Worm (Caenorhabditis elegans) whole organism, L4 larva: ENCODE results near the gene D1044.6.

Experiments
- F10B5.3 ChIP-seq: sonication (generic microtip); optimal IDR thresholded peaks from 2 replicates; lab custom pipeline; 2016; ENCODE audit warnings: mild to moderate bottlenecking, missing genetic modification characterization, missing compliant biosample characterization
- F26F4.8 ChIP-seq: fragments of 200-800 bp; sonication (Bioruptor generic); conservative IDR thresholded peaks from 2 replicates; pipeline ENCODE4 v1.3.6; 2022; ENCODE audit warnings: missing genetic modification characterization, missing compliant biosample characterization
- F37D6.2 ChIP-seq: sonication (generic microtip); optimal IDR thresholded peaks from 2 replicates; lab custom pipeline; 2016; ENCODE audit warnings: mild to moderate bottlenecking, missing genetic modification characterization, missing compliant biosample characterization
- F44E2.7 ChIP-seq: fragments of 200-800 bp; sonication (Bioruptor generic); IDR thresholded peaks from 2 replicates; pipeline ENCODE4 v2.1.2; 2022; ENCODE audit warnings: missing genetic modification characterization, missing compliant biosample characterization
- F49E8.2 ChIP-seq: sonication (generic microtip); optimal IDR thresholded peaks from 2 replicates; lab custom pipeline; 2016; ENCODE audit warnings: missing compliant biosample characterization, mild to moderate bottlenecking, missing genetic modification characterization, borderline replicate concordance
- Y75B8A.6 ChIP-seq: fragments of 200-800 bp; sonication (Bioruptor generic); IDR thresholded peaks from 2 replicates; pipeline ENCODE4 v1.3.6; 2022; ENCODE audit warnings: missing genetic modification reagents, missing genetic modification characterization, missing compliant biosample characterization
- ZK546.5 ChIP-seq, 2 experiments: sonication (generic microtip); optimal IDR thresholded peaks; 2 replicates each; lab custom pipeline; 2017; ENCODE audit warnings: missing biosample characterization in 2 of 2, missing genetic modification characterization in 2 of 2
- ama-1 ChIP-seq: fragments of 150-350 bp; optimal IDR thresholded peaks from 2 replicates; lab custom pipeline; 2014; ENCODE audit warnings: inconsistent platforms, mixed read lengths
- attf-4 ChIP-seq: sonication (generic microtip); optimal IDR thresholded peaks from 3 replicates; lab custom pipeline; 2017; ENCODE audit warnings: missing biosample characterization, missing genetic modification characterization
- ceh-28 ChIP-seq: fragments of 150-350 bp; optimal IDR thresholded peaks from 2 replicates; lab custom pipeline; 2014; ENCODE audit warnings: missing biosample characterization, missing genetic modification reagents, missing genetic modification characterization
- ceh-82 ChIP-seq: sonication (generic microtip); optimal IDR thresholded peaks from 2 replicates; lab custom pipeline; 2017; ENCODE audit warnings: missing biosample characterization, missing genetic modification characterization
- daf-12 ChIP-seq: fragments of 150-350 bp; optimal IDR thresholded peaks from 2 replicates; lab custom pipeline; 2014; ENCODE audit warnings: missing biosample characterization, missing genetic modification reagents, missing genetic modification characterization
- daf-19 ChIP-seq: fragments of 200-800 bp; sonication (Bioruptor generic); conservative IDR thresholded peaks from 2 replicates; pipeline ENCODE4 v1.3.6; 2022; ENCODE audit warnings: missing genetic modification characterization, missing compliant biosample characterization
- daf-8 ChIP-seq: fragments of 200-800 bp; sonication (Bioruptor generic); IDR thresholded peaks from 2 replicates; pipeline ENCODE4 v1.3.6; 2022; ENCODE audit warnings: missing genetic modification characterization, missing compliant biosample characterization
- dmd-9 ChIP-seq: fragments of 200-800 bp; sonication (Bioruptor generic); IDR thresholded peaks from 2 replicates; pipeline ENCODE4 v1.3.6; 2022; ENCODE audit warnings: missing genetic modification reagents, missing genetic modification characterization, missing compliant biosample characterization
- dpl-1 ChIP-seq: fragments of 150-350 bp; optimal IDR thresholded peaks from 2 replicates; lab custom pipeline; 2014; ENCODE audit warnings: missing biosample characterization, missing genetic modification reagents, missing genetic modification characterization
- duxl-1 ChIP-seq: sonication (generic microtip); optimal IDR thresholded peaks from 2 replicates; lab custom pipeline; 2016; ENCODE audit warnings: mild to moderate bottlenecking, missing genetic modification characterization, moderate library complexity, missing compliant biosample characterization; ENCODE audit not compliant: poor library complexity
- egl-43 ChIP-seq: fragments of 200-800 bp; sonication (Bioruptor generic); IDR thresholded peaks from 2 replicates; pipeline ENCODE4 v1.3.6; 2022; ENCODE audit warnings: missing genetic modification reagents, missing genetic modification characterization, missing compliant biosample characterization
- fkh-10 ChIP-seq: fragments of 150-350 bp; optimal IDR thresholded peaks from 2 replicates; lab custom pipeline; 2014; ENCODE audit warnings: missing biosample characterization, missing genetic modification reagents, missing genetic modification characterization
- fos-1 ChIP-seq: fragments of 150-350 bp; optimal IDR thresholded peaks from 2 replicates; lab custom pipeline; 2014; ENCODE audit warnings: missing biosample characterization, missing genetic modification characterization
- jun-1 ChIP-seq: fragments of 150-350 bp; optimal IDR thresholded peaks from 2 replicates; lab custom pipeline; 2014; ENCODE audit warnings: missing biosample characterization, missing genetic modification reagents, missing genetic modification characterization
- lin-29 ChIP-seq: fragments of 200-800 bp; sonication (Bioruptor generic); IDR thresholded peaks from 2 replicates; pipeline ENCODE4 v1.3.6; 2022; ENCODE audit warnings: missing genetic modification reagents, missing genetic modification characterization, missing compliant biosample characterization
- lin-38 ChIP-seq: fragments of 200-800 bp; sonication (Bioruptor generic); IDR thresholded peaks from 2 replicates; pipeline ENCODE4 v1.3.6; 2022; ENCODE audit warnings: missing genetic modification reagents, missing genetic modification characterization, missing compliant biosample characterization
- mdl-1 ChIP-seq, 2 experiments: fragments of 150-350 bp in 1 of 2; sonication (generic microtip) in 1 of 2; optimal IDR thresholded peaks; 2 replicates each; lab custom pipeline; 2014 to 2017; ENCODE audit warnings: missing biosample characterization in 2 of 2, missing genetic modification characterization in 2 of 2
- mdt-29 ChIP-seq: fragments of 200-800 bp; sonication (Bioruptor generic); IDR thresholded peaks from 2 replicates; pipeline ENCODE4 v1.3.6; 2022; ENCODE audit warnings: missing genetic modification reagents, missing genetic modification characterization, missing compliant biosample characterization
- mes-2 ChIP-seq: sonication (generic microtip); optimal IDR thresholded peaks from 2 replicates; lab custom pipeline; 2016; ENCODE audit warnings: missing genotype, mild to moderate bottlenecking, missing genetic modification characterization, missing compliant biosample characterization; ENCODE audit not compliant: poor library complexity, severe bottlenecking
- nhr-102 ChIP-seq: sonication (generic microtip); optimal IDR thresholded peaks from 2 replicates; lab custom pipeline; 2016; ENCODE audit warnings: mild to moderate bottlenecking, missing genetic modification characterization, moderate library complexity, missing compliant biosample characterization
- nhr-237 ChIP-seq: sonication (generic microtip); optimal IDR thresholded peaks from 2 replicates; lab custom pipeline; 2017; ENCODE audit warnings: missing biosample characterization, missing genetic modification characterization
- nhr-41 ChIP-seq: fragments of 200-800 bp; sonication (Bioruptor generic); IDR thresholded peaks from 2 replicates; pipeline ENCODE4 v1.3.6; 2022; ENCODE audit warnings: missing genetic modification reagents, missing genetic modification characterization, missing compliant biosample characterization
- nhr-42 ChIP-seq: fragments of 200-800 bp; sonication (Bioruptor generic); IDR thresholded peaks from 2 replicates; pipeline ENCODE4 v1.3.6; 2022; ENCODE audit warnings: missing genetic modification characterization, missing compliant biosample characterization
- nhr-48 ChIP-seq: sonication (generic microtip); optimal IDR thresholded peaks from 2 replicates; lab custom pipeline; 2016; ENCODE audit warnings: mild to moderate bottlenecking, missing genetic modification characterization, missing compliant biosample characterization
- nhr-76 ChIP-seq: fragments of 150-350 bp; optimal IDR thresholded peaks from 2 replicates; lab custom pipeline; 2014; ENCODE audit warnings: missing biosample characterization, missing genetic modification characterization
- rbr-2 ChIP-seq: sonication (generic microtip); optimal IDR thresholded peaks from 2 replicates; lab custom pipeline; 2016; ENCODE audit warnings: missing genotype, missing genetic modification characterization, missing compliant biosample characterization
- snpc-4 ChIP-seq: fragments of 150-350 bp; optimal IDR thresholded peaks from 2 replicates; lab custom pipeline; 2014; ENCODE audit warnings: missing biosample characterization, missing genetic modification characterization
- spr-1 ChIP-seq: sonication (generic microtip); optimal IDR thresholded peaks from 2 replicates; lab custom pipeline; 2016; ENCODE audit warnings: mild to moderate bottlenecking, missing genetic modification characterization, missing compliant biosample characterization
- spr-3 ChIP-seq: fragments of 200-800 bp; sonication (Bioruptor generic); optimal IDR thresholded peaks from 2 replicates; lab custom pipeline; 2018; ENCODE audit warnings: mild to moderate bottlenecking, missing genetic modification characterization, missing compliant biosample characterization
- tag-97 ChIP-seq: fragments of 200-800 bp; sonication (Bioruptor generic); IDR thresholded peaks from 2 replicates; pipeline ENCODE4 v1.3.6; 2022; ENCODE audit warnings: missing genetic modification characterization, missing compliant biosample characterization
- tra-1 ChIP-seq: fragments of 200-800 bp; sonication (Bioruptor generic); IDR thresholded peaks from 2 replicates; pipeline ENCODE4 v1.3.6; 2022; ENCODE audit warnings: missing genetic modification reagents, missing genetic modification characterization, missing compliant biosample characterization
- unc-130 ChIP-seq: sonication (generic microtip); optimal IDR thresholded peaks from 2 replicates; lab custom pipeline; 2016; ENCODE audit warnings: missing genetic modification reagents, missing genetic modification characterization, missing compliant biosample characterization
- zip-11 ChIP-seq: fragments of 200-800 bp; sonication (Bioruptor generic); IDR thresholded peaks from 2 replicates; pipeline ENCODE4 v1.3.6; 2022; ENCODE audit warnings: missing genetic modification characterization, missing compliant biosample characterization

D1044.6 gene

ce11 chrIII:5591668-5592149, 48.7 kb upstream of the D1044.6 start, which contains the start of the genes ddx-15 and ucr-1 (continued):
- no peak for TF ChIP-seq tra-1
- peak; percentile 66 for TF ChIP-seq lin-38
- TF ChIP-seq ceh-28: no peak
- TF ChIP-seq fkh-10 (GFP tag; lab: Kevin White, UChicago): no peak
- no peak for TF ChIP-seq nhr-41 (GFP tag; lab: Robert Waterston, UW)
- peak; percentile 9 for TF ChIP-seq rbr-2
- TF ChIP-seq fos-1 (tag; lab: Kevin White, UChicago): no peak
- no peak for TF ChIP-seq duxl-1 (tag; lab: Kevin White, UChicago)
- no peak for TF ChIP-seq tag-97 (GFP tag; lab: Robert Waterston, UW)
- TF ChIP-seq snpc-4 (tag; lab: Kevin White, UChicago): no peak
- no peak for TF ChIP-seq Y75B8A.6 (GFP tag; lab: Robert Waterston, UW)
- TF ChIP-seq, all 104 proteins: peak for 18

- TF ChIP-seq F44E2.7 (no peak), ama-1 (lab: Kevin White, UChicago) (peak; percentile 64), dmd-9 (GFP tag; lab: Robert Waterston, UW) (no peak), nhr-42 (GFP tag; lab: Robert Waterston, UW) (no peak)
Observed at ce11 chrIII:5588746-5589145, 45.8 kb upstream of the D1044.6 start.

ce11 chrIII:5586925-5587324, 43.9 kb upstream of the D1044.6 start, which contains the start of gene F56D2.2:
Gene F56D2.2 (plus strand): TSS chrIII:5587263.
- no peak for TF ChIP-seq F49E8.2
- TF ChIP-seq ceh-82 (tag; lab: Kevin White, UChicago): no peak
- peak; percentile 69 for TF ChIP-seq dpl-1 (GFP tag; lab: Kevin White, UChicago)
- TF ChIP-seq mes-2: peak; percentile 41
- no peak for TF ChIP-seq spr-3 (GFP tag; lab: Kevin White, UChicago)
- TF ChIP-seq, all 104 proteins: peak for 2

- TF ChIP-seq daf-8 (no peak), daf-19 (no peak), F37D6.2 (tag; lab: Kevin White, UChicago) (no peak), nhr-41 (GFP tag; lab: Robert Waterston, UW) (no peak), egl-43 (no peak)
- TF ChIP-seq, all 104 proteins: peak for 0
Observed at ce11 chrIII:5585711-5586110, 42.7 kb upstream of the D1044.6 start.

- TF ChIP-seq mdl-1 (tag; optimal IDR thresholded peaks at IDR 0.05; lab: Kevin White, UChicago): no peak
- TF ChIP-seq ceh-82 (tag; lab: Kevin White, UChicago): no peak
- no peak for TF ChIP-seq daf-12 (tag; lab: Kevin White, UChicago)
- TF ChIP-seq F49E8.2: no peak
- TF ChIP-seq spr-1 (tag; lab: Kevin White, UChicago): no peak
- TF ChIP-seq, all 104 proteins: peak for 0
Observed at ce11 chrIII:5584647-5585046, 41.7 kb upstream of the D1044.6 start, which contains the start of gene F56D2.3. Gene F56D2.3 (plus strand): TSS chrIII:5584947.

- TF ChIP-seq fkh-10 (GFP tag; lab: Kevin White, UChicago): no peak
- no peak for TF ChIP-seq unc-130
- no peak for TF ChIP-seq ZK546.5 (tag; optimal IDR thresholded peaks at IDR 0.05; lab: Kevin White, UChicago)
- TF ChIP-seq nhr-48 (tag; lab: Kevin White, UChicago): no peak
- no peak for TF ChIP-seq jun-1
- no peak for TF ChIP-seq nhr-76 (tag; lab: Kevin White, UChicago)
- TF ChIP-seq mdt-29 (GFP tag; lab: Robert Waterston, UW): no peak
- TF ChIP-seq F26F4.8 (GFP tag; lab: Robert Waterston, UW): no peak
- no peak for TF ChIP-seq zip-11
- no peak for TF ChIP-seq lin-29 (GFP tag; lab: Robert Waterston, UW)
- TF ChIP-seq attf-4: no peak
- TF ChIP-seq nhr-41 (GFP tag; lab: Robert Waterston, UW): no peak
- no peak for TF ChIP-seq F10B5.3
- TF ChIP-seq ceh-28: no peak
- TF ChIP-seq nhr-237 (tag; lab: Kevin White, UChicago): no peak
- no peak for TF ChIP-seq nhr-102 (tag; lab: Kevin White, UChicago)
- TF ChIP-seq, all 104 proteins: peak for 0
Observed at ce11 chrIII:5582766-5583165, 39.8 kb upstream of the D1044.6 start, which contains the start of the genes F56D2.8 and uev-2. Gene F56D2.8 (minus strand): TSS chrIII:5582866. Gene uev-2 (plus strand): TSS chrIII:5583125.
